Fruit fly (Drosophila melanogaster) whole organism, prepupa: ENCODE results near the gene Irk1.

Source experiments
- Blimp-1 ChIP-seq: fragments of 200-800 bp; sonication (Bioruptor generic); optimal IDR thresholded peaks from 3 replicates; lab custom pipeline; 2017; ENCODE audit warnings: missing biosample characterization, missing genetic modification characterization, mild to moderate bottlenecking, moderate library complexity, missing genetic modification reagents
- CG10631 ChIP-seq: fragments of 200-800 bp; sonication (Bioruptor generic); optimal IDR thresholded peaks from 2 replicates; lab custom pipeline; 2016; ENCODE audit warnings: missing biosample characterization, missing genetic modification characterization
- CG10669 ChIP-seq: fragments of 200-800 bp; sonication (Bioruptor generic); optimal IDR thresholded peaks from 3 replicates; lab custom pipeline; 2018; ENCODE audit warnings: missing biosample characterization, mild to moderate bottlenecking, missing genetic modification characterization, moderate library complexity
- CG11294 ChIP-seq: fragments of 200-800 bp; sonication (Bioruptor generic); IDR thresholded peaks from 2 replicates; pipeline ENCODE4 v1.3.6; 2022; ENCODE audit warnings: missing biosample characterization, missing genetic modification characterization
- CG11902 ChIP-seq: fragments of 200-800 bp; sonication (Bioruptor generic); optimal IDR thresholded peaks from 3 replicates; lab custom pipeline; 2016; ENCODE audit warnings: missing biosample characterization, missing genetic modification characterization
- CG16779 ChIP-seq: fragments of 200-800 bp; sonication (Bioruptor generic); optimal IDR thresholded peaks from 3 replicates; lab custom pipeline; 2017; ENCODE audit warnings: missing biosample characterization, mild to moderate bottlenecking, missing genetic modification characterization
- CG3032 ChIP-seq: fragments of 200-800 bp; optimal IDR thresholded peaks from 2 replicates; lab custom pipeline; 2019; ENCODE audit warnings: missing biosample characterization, mild to moderate bottlenecking, missing genetic modification characterization, moderate library complexity
- CG31627 ChIP-seq: fragments of 200-800 bp; sonication (Bioruptor generic); optimal IDR thresholded peaks from 3 replicates; lab custom pipeline; 2016; ENCODE audit warnings: missing biosample characterization, missing genetic modification characterization
- CG32006 ChIP-seq: fragments of 200-800 bp; sonication (Bioruptor generic); optimal IDR thresholded peaks from 3 replicates; lab custom pipeline; 2017; ENCODE audit warnings: missing biosample characterization, mild to moderate bottlenecking, missing genetic modification characterization
- CG34406 ChIP-seq: fragments of 200-800 bp; sonication (Bioruptor generic); optimal IDR thresholded peaks from 3 replicates; lab custom pipeline; 2016; ENCODE audit warnings: missing biosample characterization, missing genetic modification characterization
- CG4318 ChIP-seq: fragments of 200-800 bp; sonication (Bioruptor generic); optimal IDR thresholded peaks from 3 replicates; lab custom pipeline; 2017; ENCODE audit warnings: missing biosample characterization, mild to moderate bottlenecking, missing genetic modification characterization
- CG6163 ChIP-seq: fragments of 200-800 bp; sonication (Bioruptor generic); IDR thresholded peaks from 3 replicates; pipeline ENCODE4 v1.3.6; 2022; ENCODE audit warnings: missing biosample characterization, missing genetic modification characterization
- CG6276 ChIP-seq: fragments of 200-800 bp; sonication (Bioruptor generic); optimal IDR thresholded peaks from 2 replicates; lab custom pipeline; 2017; ENCODE audit warnings: missing biosample characterization, mild to moderate bottlenecking, missing genetic modification characterization
- CG6792 ChIP-seq: fragments of 200-800 bp; sonication (Bioruptor generic); optimal IDR thresholded peaks from 3 replicates; lab custom pipeline; 2016; ENCODE audit warnings: missing biosample characterization, missing genetic modification characterization
- CG6808 ChIP-seq: fragments of 200-800 bp; sonication (Bioruptor generic); optimal IDR thresholded peaks from 3 replicates; lab custom pipeline; 2017; ENCODE audit warnings: missing biosample characterization, missing genetic modification characterization, mild to moderate bottlenecking, moderate library complexity, missing genetic modification reagents
- CG8119 ChIP-seq: fragments of 200-800 bp; sonication (Bioruptor generic); IDR thresholded peaks from 3 replicates; pipeline ENCODE4 v1.3.6; 2022; ENCODE audit warnings: missing biosample characterization, missing genetic modification characterization
- CG8319 ChIP-seq: fragments of 200-800 bp; sonication (Bioruptor generic); optimal IDR thresholded peaks from 3 replicates; lab custom pipeline; 2016; ENCODE audit warnings: missing biosample characterization, missing genetic modification characterization
- CG8632 ChIP-seq: fragments of 200-800 bp; sonication (Bioruptor generic); optimal IDR thresholded peaks from 3 replicates; lab custom pipeline; 2016; ENCODE audit warnings: missing biosample characterization, missing genetic modification characterization
- CG9139 ChIP-seq: fragments of 200-800 bp; sonication (Bioruptor generic); optimal IDR thresholded peaks from 3 replicates; lab custom pipeline; 2017; ENCODE audit warnings: missing biosample characterization, mild to moderate bottlenecking, missing genetic modification characterization
- Eip75B ChIP-seq: fragments of 200-800 bp; sonication (Bioruptor generic); optimal IDR thresholded peaks from 3 replicates; lab custom pipeline; 2016; ENCODE audit warnings: missing biosample characterization, missing genetic modification characterization
- Eip78C ChIP-seq: fragments of 200-800 bp; sonication (Bioruptor generic); peaks from one replicate; lab custom pipeline; 2016; ENCODE audit warnings: missing biosample characterization, missing genetic modification characterization
- Eip93F ChIP-seq: fragments of 200-800 bp; sonication (Bioruptor generic); optimal IDR thresholded peaks from 2 replicates; lab custom pipeline; 2016; ENCODE audit warnings: missing biosample characterization, mild to moderate bottlenecking, missing genetic modification characterization
- Ets21C ChIP-seq: fragments of 200-800 bp; sonication (Bioruptor generic); optimal IDR thresholded peaks from 3 replicates; lab custom pipeline; 2016; ENCODE audit warnings: missing biosample characterization, missing genetic modification characterization
- Ets96B ChIP-seq: fragments of 200-800 bp; optimal IDR thresholded peaks from 2 replicates; lab custom pipeline; 2019; ENCODE audit warnings: missing biosample characterization, mild to moderate bottlenecking, missing genetic modification characterization, moderate library complexity
- Gug ChIP-seq: fragments of 200-800 bp; sonication (Bioruptor generic); IDR thresholded peaks from 2 replicates; pipeline ENCODE4 v1.3.6; 2022; ENCODE audit warnings: missing biosample characterization, missing genetic modification characterization
- Hr39 ChIP-seq: fragments of 200-800 bp; sonication (Bioruptor generic); optimal IDR thresholded peaks from 2 replicates; lab custom pipeline; 2016; ENCODE audit warnings: missing biosample characterization, missing genetic modification characterization
- Hr4 ChIP-seq: fragments of 200-800 bp; sonication (Bioruptor generic); optimal IDR thresholded peaks from 3 replicates; lab custom pipeline; 2016; ENCODE audit warnings: missing biosample characterization, missing genetic modification characterization
- Lpt ChIP-seq: fragments of 200-800 bp; sonication (Bioruptor generic); optimal IDR thresholded peaks from 3 replicates; lab custom pipeline; 2016; ENCODE audit warnings: missing biosample characterization, missing genetic modification characterization
- Met ChIP-seq: fragments of 200-800 bp; sonication (Bioruptor generic); optimal IDR thresholded peaks from 3 replicates; lab custom pipeline; 2016; ENCODE audit warnings: missing biosample characterization, missing genetic modification characterization
- Smox ChIP-seq: fragments of 200-800 bp; sonication (Bioruptor generic); optimal IDR thresholded peaks from 3 replicates; lab custom pipeline; 2016; ENCODE audit warnings: missing biosample characterization, missing genetic modification characterization
- Sox102F ChIP-seq: fragments of 200-800 bp; sonication (Bioruptor generic); optimal IDR thresholded peaks from 2 replicates; lab custom pipeline; 2016; ENCODE audit warnings: missing biosample characterization, mild to moderate bottlenecking, missing genetic modification characterization
- acj6 ChIP-seq: fragments of 200-800 bp; sonication (Bioruptor generic); optimal IDR thresholded peaks from 3 replicates; lab custom pipeline; 2016; ENCODE audit warnings: missing biosample characterization, missing genetic modification characterization
- cyc ChIP-seq: fragments of 200-800 bp; sonication (Bioruptor generic); optimal IDR thresholded peaks from 3 replicates; lab custom pipeline; 2016; ENCODE audit warnings: missing biosample characterization, missing genetic modification characterization
- eg ChIP-seq: fragments of 200-800 bp; sonication (Bioruptor generic); IDR thresholded peaks from 3 replicates; pipeline ENCODE4 v1.3.6; 2022; ENCODE audit warnings: missing biosample characterization, missing genetic modification characterization
- fd59A ChIP-seq: fragments of 200-800 bp; sonication (Bioruptor generic); optimal IDR thresholded peaks from 2 replicates; lab custom pipeline; 2017; ENCODE audit warnings: missing biosample characterization, mild to moderate bottlenecking, missing genetic modification characterization, missing genetic modification reagents
- fd85E ChIP-seq: fragments of 200-800 bp; sonication (Bioruptor generic); optimal IDR thresholded peaks from 3 replicates; lab custom pipeline; 2016; ENCODE audit warnings: missing biosample characterization, missing genetic modification characterization
- fkh ChIP-seq: fragments of 200-800 bp; sonication (Bioruptor generic); optimal IDR thresholded peaks from 3 replicates; lab custom pipeline; 2017; ENCODE audit warnings: missing biosample characterization, mild to moderate bottlenecking, missing genetic modification characterization, moderate library complexity
- lz ChIP-seq: fragments of 200-800 bp; sonication (Bioruptor generic); optimal IDR thresholded peaks from 3 replicates; lab custom pipeline; 2016; ENCODE audit warnings: missing biosample characterization, missing genetic modification characterization
- pdm3 ChIP-seq: fragments of 200-800 bp; sonication (Bioruptor generic); optimal IDR thresholded peaks from 3 replicates; lab custom pipeline; 2016; ENCODE audit warnings: missing biosample characterization, missing genetic modification characterization
- salr ChIP-seq, 2 experiments: fragments of 200-800 bp; sonication (Bioruptor generic); optimal IDR thresholded peaks; 3 replicates each; lab custom pipeline; 2016 to 2018; ENCODE audit warnings: missing biosample characterization in 2 of 2, missing genetic modification characterization in 2 of 2, mild to moderate bottlenecking in 1 of 2
- spab ChIP-seq: fragments of 200-800 bp; sonication (Bioruptor generic); optimal IDR thresholded peaks from 2 replicates; lab custom pipeline; 2017; ENCODE audit warnings: missing biosample characterization, mild to moderate bottlenecking, missing genetic modification characterization, missing genetic modification reagents
- ss ChIP-seq, 2 experiments: fragments of 200-800 bp; sonication (Bioruptor generic); optimal IDR thresholded peaks; 2 replicates in 1 of 2; 3 replicates in 1 of 2; lab custom pipeline; 2017 to 2018; ENCODE audit warnings: mild to moderate bottlenecking in 2 of 2, missing biosample characterization in 2 of 2, missing genetic modification characterization in 2 of 2, moderate library complexity in 1 of 2
- svp ChIP-seq: fragments of 200-800 bp; sonication (Bioruptor generic); peaks from one replicate; lab custom pipeline; 2016; ENCODE audit warnings: missing biosample characterization, missing genetic modification characterization
- topi ChIP-seq: fragments of 200-800 bp; sonication (Bioruptor generic); optimal IDR thresholded peaks from 3 replicates; lab custom pipeline; 2016; ENCODE audit warnings: missing biosample characterization, missing genetic modification characterization
- vri ChIP-seq: fragments of 200-800 bp; sonication (Bioruptor generic); optimal IDR thresholded peaks from 3 replicates; lab custom pipeline; 2016; ENCODE audit warnings: missing biosample characterization, mild to moderate bottlenecking, missing genetic modification characterization

Gene Irk1

dm6 chr3R:23164630-23165029, 3.5 kb upstream of the Irk1 start:
- TF ChIP-seq CG10631 (GFP tag; lab: Kevin White, UChicago) (no peak), CG31627 (no peak)

- TF ChIP-seq vri: no peak
- TF ChIP-seq CG8632 (GFP tag; lab: Kevin White, UChicago): no peak
- TF ChIP-seq lz (GFP tag; lab: Kevin White, UChicago): no peak
- TF ChIP-seq topi (GFP tag; lab: Kevin White, UChicago): no peak
- no peak for TF ChIP-seq Sox102F (GFP tag; lab: Kevin White, UChicago)
- TF ChIP-seq eg (GFP tag; lab: Robert Waterston, UW): no peak
- no peak for TF ChIP-seq CG9139
- no peak for TF ChIP-seq Blimp-1 (GFP tag; lab: Kevin White, UChicago)
- TF ChIP-seq CG3032 (tag; lab: Kevin White, UChicago): no peak
Observed at dm6 chr3R:23170335-23170734, 2.2 kb downstream of the Irk1 start.

dm6 chr3R:23171867-23172266, 3.8 kb downstream of the Irk1 start:
- peak; percentile 39 for TF ChIP-seq Eip78C
- peak; percentile 22 for TF ChIP-seq svp
- TF ChIP-seq Eip93F (GFP tag; lab: Kevin White, UChicago): peak; percentile 67
- peak; percentile 62 for TF ChIP-seq vri
- no peak for TF ChIP-seq CG6808 (GFP tag; lab: Kevin White, UChicago)

- peak; percentile 46 for TF ChIP-seq fd59A (GFP tag; lab: Kevin White, UChicago)
- TF ChIP-seq CG10631 (GFP tag; lab: Kevin White, UChicago): peak; percentile 90
- TF ChIP-seq CG10669 (GFP tag; lab: Kevin White, UChicago): peak; percentile 71
- peak; percentile 93 for TF ChIP-seq CG6792 (GFP tag; lab: Kevin White, UChicago)
- peak in 1 of 2 experiments; percentile 78 for TF ChIP-seq salr (GFP tag; optimal IDR thresholded peaks at IDR 0.05; lab: Kevin White, UChicago)
- peak; percentile 66 for TF ChIP-seq CG11294 (GFP tag; lab: Robert Waterston, UW)
- TF ChIP-seq Ets21C: peak; percentile 58
- TF ChIP-seq CG9139: peak; percentile 40
- TF ChIP-seq Hr4 (GFP tag; lab: Kevin White, UChicago): peak; percentile 64
- TF ChIP-seq Smox (GFP tag; lab: Kevin White, UChicago): peak; percentile 83
- TF ChIP-seq CG34406 (GFP tag; lab: Kevin White, UChicago): peak; percentile 91
- TF ChIP-seq pdm3 (GFP tag; lab: Kevin White, UChicago): peak; percentile 62
- peak; percentile 53 for TF ChIP-seq spab (GFP tag; lab: Kevin White, UChicago)
- peak; percentile 92 for TF ChIP-seq svp
- TF ChIP-seq Sox102F (GFP tag; lab: Kevin White, UChicago): peak; percentile 85
- peak; percentile 34 to 70 for TF ChIP-seq ss (GFP tag; optimal IDR thresholded peaks at IDR 0.05; lab: Kevin White, UChicago)
- peak; percentile 73 for TF ChIP-seq fkh (GFP tag; lab: Kevin White, UChicago)
- TF ChIP-seq cyc (GFP tag; lab: Kevin White, UChicago): peak; percentile 83
- peak; percentile 76 for TF ChIP-seq CG16779
- TF ChIP-seq CG8119 (GFP tag; lab: Robert Waterston, UW): peak; percentile 79; the same call in 2 of the 3 replicates
- peak; percentile 86 for TF ChIP-seq Met (GFP tag; lab: Kevin White, UChicago)
- peak; percentile 68 for TF ChIP-seq Hr39 (GFP tag; lab: Kevin White, UChicago)
- peak; percentile 68 for TF ChIP-seq Lpt (GFP tag; lab: Kevin White, UChicago)
- TF ChIP-seq CG32006: peak; percentile 69
- peak; percentile 71 for TF ChIP-seq CG31627
- peak; percentile 80 for TF ChIP-seq CG3032 (tag; lab: Kevin White, UChicago)
- peak; percentile 82 for TF ChIP-seq Gug (GFP tag; lab: Robert Waterston, UW)
- peak; percentile 87 for TF ChIP-seq acj6 (GFP tag; lab: Kevin White, UChicago)
- TF ChIP-seq CG8319 (GFP tag; lab: Kevin White, UChicago): peak; percentile 78
- peak; percentile 73 for TF ChIP-seq CG6276 (GFP tag; lab: Kevin White, UChicago)
- TF ChIP-seq eg (GFP tag; lab: Robert Waterston, UW): peak; percentile 93
- peak; percentile 85 for TF ChIP-seq Ets96B (tag; lab: Kevin White, UChicago)
- peak; percentile 83 for TF ChIP-seq CG11902 (GFP tag; lab: Kevin White, UChicago)
- TF ChIP-seq fd85E (GFP tag; lab: Kevin White, UChicago): peak; percentile 63
- TF ChIP-seq CG6163: peak; percentile 94
- TF ChIP-seq CG4318: peak; percentile 29
- TF ChIP-seq Eip75B (GFP tag; lab: Kevin White, UChicago): peak; percentile 89
Observed at dm6 chr3R:23173393-23173981, 5.4 kb downstream of the Irk1 start, which contains the start of gene CG46310. TSS of gene CG46310 (plus strand) at chr3R:23173873.
